Worm (Caenorhabditis elegans) whole organism, L2 larva: ENCODE results near the gene F53C3.8.

Experiments
- Y55F3AM.14 ChIP-seq: fragments of 200-800 bp; sonication (Bioruptor generic); optimal IDR thresholded peaks from 2 replicates; lab custom pipeline; 2018; ENCODE audit warnings: mild to moderate bottlenecking, missing genetic modification characterization, missing compliant biosample characterization
- ama-1 ChIP-seq: fragments of 150-350 bp; optimal IDR thresholded peaks from 2 replicates; lab custom pipeline; 2018; ENCODE audit warnings: inconsistent platforms
- fos-1 ChIP-seq: fragments of 150-350 bp; optimal IDR thresholded peaks from 2 replicates; lab custom pipeline; 2014; ENCODE audit warnings: missing biosample characterization, missing genetic modification characterization
- lsy-2 ChIP-seq, 2 experiments: fragments of 150-350 bp in 1 of 2; sonication (generic microtip) in 1 of 2; optimal IDR thresholded peaks; 2 replicates each; lab custom pipeline; 2014 to 2017; ENCODE audit warnings: missing biosample characterization in 2 of 2, missing genetic modification characterization in 2 of 2
- nhr-11 ChIP-seq: fragments of 150-350 bp; optimal IDR thresholded peaks from 2 replicates; lab custom pipeline; 2014; ENCODE audit warnings: missing biosample characterization, missing genetic modification characterization
- nhr-6 ChIP-seq: fragments of 150-350 bp; optimal IDR thresholded peaks from 2 replicates; lab custom pipeline; 2014; ENCODE audit warnings: missing biosample characterization, missing genetic modification characterization
- snpc-4 ChIP-seq: fragments of 150-350 bp; optimal IDR thresholded peaks from 2 replicates; lab custom pipeline; 2014; ENCODE audit warnings: missing biosample characterization, missing genetic modification characterization
- unc-62 ChIP-seq: fragments of 150-350 bp; optimal IDR thresholded peaks from 2 replicates; lab custom pipeline; 2014; ENCODE audit warnings: missing biosample characterization, missing genetic modification reagents, missing genetic modification characterization

ce11 chrII:3935098-3935497, 43.9 kb downstream of the F53C3.8 start:
- TF ChIP-seq Y55F3AM.14 (GFP tag; lab: Kevin White, UChicago) (no peak), ama-1 (lab: Kevin White, UChicago) (no peak), unc-62 (GFP tag; lab: Kevin White, UChicago) (no peak), nhr-11 (tag; lab: Kevin White, UChicago) (no peak), fos-1 (tag; lab: Kevin White, UChicago) (no peak), snpc-4 (no peak), nhr-6 (no peak), lsy-2 (tag; optimal IDR thresholded peaks at IDR 0.05; lab: Kevin White, UChicago) (no peak)
